Fruit fly (Drosophila melanogaster) whole organism, prepupa: ENCODE data around the gene Unc50.

Source experiments
- Blimp-1 ChIP-seq: fragments of 200-800 bp; sonication (Bioruptor generic); optimal IDR thresholded peaks from 3 replicates; lab custom pipeline; 2017; ENCODE audit warnings: missing biosample characterization, missing genetic modification characterization, mild to moderate bottlenecking, moderate library complexity, missing genetic modification reagents
- CG10631 ChIP-seq: fragments of 200-800 bp; sonication (Bioruptor generic); optimal IDR thresholded peaks from 2 replicates; lab custom pipeline; 2016; ENCODE audit warnings: missing biosample characterization, missing genetic modification characterization
- CG10669 ChIP-seq: fragments of 200-800 bp; sonication (Bioruptor generic); optimal IDR thresholded peaks from 3 replicates; lab custom pipeline; 2018; ENCODE audit warnings: missing biosample characterization, mild to moderate bottlenecking, missing genetic modification characterization, moderate library complexity
- CG11762 ChIP-seq: fragments of 200-800 bp; sonication (Bioruptor generic); optimal IDR thresholded peaks from 3 replicates; lab custom pipeline; 2016; ENCODE audit warnings: missing biosample characterization, missing genetic modification characterization; ENCODE audit not compliant: insufficient read depth
- CG11902 ChIP-seq: fragments of 200-800 bp; sonication (Bioruptor generic); optimal IDR thresholded peaks from 3 replicates; lab custom pipeline; 2016; ENCODE audit warnings: missing biosample characterization, missing genetic modification characterization
- CG1621 ChIP-seq: fragments of 200-800 bp; sonication (Bioruptor generic); optimal IDR thresholded peaks from 3 replicates; lab custom pipeline; 2018; ENCODE audit warnings: missing biosample characterization, mild to moderate bottlenecking, missing genetic modification characterization
- CG16779 ChIP-seq: fragments of 200-800 bp; sonication (Bioruptor generic); optimal IDR thresholded peaks from 3 replicates; lab custom pipeline; 2017; ENCODE audit warnings: missing biosample characterization, mild to moderate bottlenecking, missing genetic modification characterization
- CG3032 ChIP-seq: fragments of 200-800 bp; optimal IDR thresholded peaks from 2 replicates; lab custom pipeline; 2019; ENCODE audit warnings: missing biosample characterization, mild to moderate bottlenecking, missing genetic modification characterization, moderate library complexity
- CG31627 ChIP-seq: fragments of 200-800 bp; sonication (Bioruptor generic); optimal IDR thresholded peaks from 3 replicates; lab custom pipeline; 2016; ENCODE audit warnings: missing biosample characterization, missing genetic modification characterization
- CG3919 ChIP-seq: fragments of 200-800 bp; sonication (Bioruptor generic); optimal IDR thresholded peaks from 3 replicates; lab custom pipeline; 2016; ENCODE audit warnings: missing biosample characterization, missing genetic modification characterization
- CG4318 ChIP-seq: fragments of 200-800 bp; sonication (Bioruptor generic); optimal IDR thresholded peaks from 3 replicates; lab custom pipeline; 2017; ENCODE audit warnings: missing biosample characterization, mild to moderate bottlenecking, missing genetic modification characterization
- CG6792 ChIP-seq: fragments of 200-800 bp; sonication (Bioruptor generic); optimal IDR thresholded peaks from 3 replicates; lab custom pipeline; 2016; ENCODE audit warnings: missing biosample characterization, missing genetic modification characterization
- CG6808 ChIP-seq: fragments of 200-800 bp; sonication (Bioruptor generic); optimal IDR thresholded peaks from 3 replicates; lab custom pipeline; 2017; ENCODE audit warnings: missing biosample characterization, missing genetic modification characterization, mild to moderate bottlenecking, moderate library complexity, missing genetic modification reagents
- CG6854 ChIP-seq: fragments of 200-800 bp; sonication (Bioruptor generic); optimal IDR thresholded peaks from 2 replicates; lab custom pipeline; 2017; ENCODE audit warnings: missing biosample characterization, mild to moderate bottlenecking, missing genetic modification characterization
- CG8319 ChIP-seq: fragments of 200-800 bp; sonication (Bioruptor generic); optimal IDR thresholded peaks from 3 replicates; lab custom pipeline; 2016; ENCODE audit warnings: missing biosample characterization, missing genetic modification characterization
- CG8632 ChIP-seq: fragments of 200-800 bp; sonication (Bioruptor generic); optimal IDR thresholded peaks from 3 replicates; lab custom pipeline; 2016; ENCODE audit warnings: missing biosample characterization, missing genetic modification characterization
- CG9139 ChIP-seq: fragments of 200-800 bp; sonication (Bioruptor generic); optimal IDR thresholded peaks from 3 replicates; lab custom pipeline; 2017; ENCODE audit warnings: missing biosample characterization, mild to moderate bottlenecking, missing genetic modification characterization
- Eip75B ChIP-seq: fragments of 200-800 bp; sonication (Bioruptor generic); optimal IDR thresholded peaks from 3 replicates; lab custom pipeline; 2016; ENCODE audit warnings: missing biosample characterization, missing genetic modification characterization
- Eip78C ChIP-seq: fragments of 200-800 bp; sonication (Bioruptor generic); peaks from one replicate; lab custom pipeline; 2016; ENCODE audit warnings: missing biosample characterization, missing genetic modification characterization
- Eip93F ChIP-seq: fragments of 200-800 bp; sonication (Bioruptor generic); optimal IDR thresholded peaks from 2 replicates; lab custom pipeline; 2016; ENCODE audit warnings: missing biosample characterization, mild to moderate bottlenecking, missing genetic modification characterization
- Ets21C ChIP-seq: fragments of 200-800 bp; sonication (Bioruptor generic); optimal IDR thresholded peaks from 3 replicates; lab custom pipeline; 2016; ENCODE audit warnings: missing biosample characterization, missing genetic modification characterization
- Gug ChIP-seq: fragments of 200-800 bp; sonication (Bioruptor generic); IDR thresholded peaks from 2 replicates; pipeline ENCODE4 v1.3.6; 2022; ENCODE audit warnings: missing biosample characterization, missing genetic modification characterization
- Hr38 ChIP-seq: sonication (Bioruptor generic); optimal IDR thresholded peaks from 2 replicates; lab custom pipeline; 2016; ENCODE audit warnings: missing biosample characterization, missing genetic modification characterization
- Hr39 ChIP-seq: fragments of 200-800 bp; sonication (Bioruptor generic); optimal IDR thresholded peaks from 2 replicates; lab custom pipeline; 2016; ENCODE audit warnings: missing biosample characterization, missing genetic modification characterization
- Hr4 ChIP-seq: fragments of 200-800 bp; sonication (Bioruptor generic); optimal IDR thresholded peaks from 3 replicates; lab custom pipeline; 2016; ENCODE audit warnings: missing biosample characterization, missing genetic modification characterization
- Met ChIP-seq: fragments of 200-800 bp; sonication (Bioruptor generic); optimal IDR thresholded peaks from 3 replicates; lab custom pipeline; 2016; ENCODE audit warnings: missing biosample characterization, missing genetic modification characterization
- OdsH ChIP-seq: fragments of 200-800 bp; sonication (Bioruptor generic); optimal IDR thresholded peaks from 3 replicates; lab custom pipeline; 2016; ENCODE audit warnings: missing biosample characterization, missing genetic modification characterization
- Sox14 ChIP-seq: fragments of 200-800 bp; sonication (Bioruptor generic); optimal IDR thresholded peaks from 3 replicates; lab custom pipeline; 2016; ENCODE audit warnings: missing biosample characterization, missing genetic modification characterization
- Sox15 ChIP-seq: fragments of 200-800 bp; sonication (Bioruptor generic); optimal IDR thresholded peaks from 3 replicates; lab custom pipeline; 2016; ENCODE audit warnings: missing biosample characterization, missing genetic modification characterization
- dac ChIP-seq: fragments of 200-800 bp; sonication (Bioruptor generic); optimal IDR thresholded peaks from 2 replicates; lab custom pipeline; 2017; ENCODE audit warnings: missing biosample characterization, mild to moderate bottlenecking, missing genetic modification characterization
- dsx ChIP-seq: fragments of 200-800 bp; optimal IDR thresholded peaks from 3 replicates; lab custom pipeline; 2019; ENCODE audit warnings: missing biosample characterization, mild to moderate bottlenecking, missing genetic modification characterization, moderate library complexity; ENCODE audit not compliant: poor library complexity, severe bottlenecking
- eg ChIP-seq: fragments of 200-800 bp; sonication (Bioruptor generic); IDR thresholded peaks from 3 replicates; pipeline ENCODE4 v1.3.6; 2022; ENCODE audit warnings: missing biosample characterization, missing genetic modification characterization
- esn ChIP-seq: fragments of 200-800 bp; sonication (Bioruptor generic); optimal IDR thresholded peaks from 2 replicates; lab custom pipeline; 2016; ENCODE audit warnings: missing biosample characterization, mild to moderate bottlenecking, missing genetic modification characterization, moderate library complexity
- fd85E ChIP-seq: fragments of 200-800 bp; sonication (Bioruptor generic); optimal IDR thresholded peaks from 3 replicates; lab custom pipeline; 2016; ENCODE audit warnings: missing biosample characterization, missing genetic modification characterization
- fkh ChIP-seq: fragments of 200-800 bp; sonication (Bioruptor generic); optimal IDR thresholded peaks from 3 replicates; lab custom pipeline; 2017; ENCODE audit warnings: missing biosample characterization, mild to moderate bottlenecking, missing genetic modification characterization, moderate library complexity
- lz ChIP-seq: fragments of 200-800 bp; sonication (Bioruptor generic); optimal IDR thresholded peaks from 3 replicates; lab custom pipeline; 2016; ENCODE audit warnings: missing biosample characterization, missing genetic modification characterization
- net ChIP-seq: fragments of 200-800 bp; sonication (Bioruptor generic); optimal IDR thresholded peaks from 3 replicates; lab custom pipeline; 2016; ENCODE audit warnings: missing biosample characterization, missing genetic modification characterization
- pdm3 ChIP-seq: fragments of 200-800 bp; sonication (Bioruptor generic); optimal IDR thresholded peaks from 3 replicates; lab custom pipeline; 2016; ENCODE audit warnings: missing biosample characterization, missing genetic modification characterization
- salr ChIP-seq, 2 experiments: fragments of 200-800 bp; sonication (Bioruptor generic); optimal IDR thresholded peaks; 3 replicates each; lab custom pipeline; 2016 to 2018; ENCODE audit warnings: missing biosample characterization in 2 of 2, missing genetic modification characterization in 2 of 2, mild to moderate bottlenecking in 1 of 2
- spab ChIP-seq: fragments of 200-800 bp; sonication (Bioruptor generic); optimal IDR thresholded peaks from 2 replicates; lab custom pipeline; 2017; ENCODE audit warnings: missing biosample characterization, mild to moderate bottlenecking, missing genetic modification characterization, missing genetic modification reagents
- svp ChIP-seq: fragments of 200-800 bp; sonication (Bioruptor generic); peaks from one replicate; lab custom pipeline; 2016; ENCODE audit warnings: missing biosample characterization, missing genetic modification characterization
- topi ChIP-seq: fragments of 200-800 bp; sonication (Bioruptor generic); optimal IDR thresholded peaks from 3 replicates; lab custom pipeline; 2016; ENCODE audit warnings: missing biosample characterization, missing genetic modification characterization
- vri ChIP-seq: fragments of 200-800 bp; sonication (Bioruptor generic); optimal IDR thresholded peaks from 3 replicates; lab custom pipeline; 2016; ENCODE audit warnings: missing biosample characterization, mild to moderate bottlenecking, missing genetic modification characterization

Unc50 gene

DNA sequence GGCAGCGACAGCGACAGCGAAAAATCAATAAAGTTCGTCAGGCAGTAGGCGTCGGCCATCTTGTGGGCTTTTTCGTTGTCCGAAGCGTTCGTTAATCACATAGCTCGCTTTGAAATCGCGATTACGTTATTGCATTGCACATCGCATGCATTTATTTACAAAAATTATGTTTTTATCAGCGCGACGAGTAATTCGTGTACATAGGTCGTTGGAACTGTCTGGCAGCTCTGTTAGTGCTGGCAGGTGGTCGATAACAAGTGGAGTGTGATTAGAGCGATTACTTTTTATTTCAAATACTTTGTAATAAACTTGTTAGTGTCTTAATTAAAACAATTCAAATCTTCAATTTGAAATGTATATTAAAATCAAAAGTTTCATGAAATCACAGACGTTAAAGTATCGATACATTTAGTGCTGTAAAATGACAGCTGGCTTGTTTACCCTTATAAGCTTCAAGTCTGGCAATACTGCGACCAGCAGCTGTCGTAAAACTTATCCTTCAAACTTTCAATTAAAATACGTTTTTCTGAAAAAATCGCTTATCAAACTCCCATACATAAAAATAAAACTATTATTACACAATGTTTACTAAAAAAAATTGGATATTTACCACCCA is 12.6 kb downstream of the Unc50 start, which contains the start of gene CG8032 (continued):
- TF ChIP-seq CG10669 (GFP tag; lab: Kevin White, UChicago), result no peak
- peak; percentile 93 for TF ChIP-seq svp (GFP tag; lab: Kevin White, UChicago)
- TF ChIP-seq CG9139 (GFP tag; lab: Kevin White, UChicago), result no peak
- TF ChIP-seq Hr39, result peak; percentile 57
- peak; percentile 59 for TF ChIP-seq esn (GFP tag; lab: Kevin White, UChicago)
- TF ChIP-seq CG6854 (GFP tag; lab: Kevin White, UChicago), result no peak
- TF ChIP-seq dac (GFP tag; lab: Kevin White, UChicago), result no peak
- no peak for TF ChIP-seq CG11902
- TF ChIP-seq eg, result no peak
- no peak for TF ChIP-seq CG16779 (tag; lab: Kevin White, UChicago)
- TF ChIP-seq Eip93F (GFP tag; lab: Kevin White, UChicago), result no peak
- peak; percentile 24 for TF ChIP-seq CG6792 (GFP tag; lab: Kevin White, UChicago)
- TF ChIP-seq topi (GFP tag; lab: Kevin White, UChicago), result peak; percentile 39
- TF ChIP-seq CG8319, result no peak
- peak; percentile 50 for TF ChIP-seq Met (GFP tag; lab: Kevin White, UChicago)
- TF ChIP-seq CG4318, result no peak
- TF ChIP-seq Eip75B (GFP tag; lab: Kevin White, UChicago), result peak; percentile 63
- TF ChIP-seq fkh (GFP tag; lab: Kevin White, UChicago), result peak; percentile 97
- peak; percentile 62 for TF ChIP-seq lz (GFP tag; lab: Kevin White, UChicago)
- peak in 1 of 2 experiments; percentile 14 for TF ChIP-seq salr (GFP tag; optimal IDR thresholded peaks at IDR 0.05; lab: Kevin White, UChicago)

DNA sequence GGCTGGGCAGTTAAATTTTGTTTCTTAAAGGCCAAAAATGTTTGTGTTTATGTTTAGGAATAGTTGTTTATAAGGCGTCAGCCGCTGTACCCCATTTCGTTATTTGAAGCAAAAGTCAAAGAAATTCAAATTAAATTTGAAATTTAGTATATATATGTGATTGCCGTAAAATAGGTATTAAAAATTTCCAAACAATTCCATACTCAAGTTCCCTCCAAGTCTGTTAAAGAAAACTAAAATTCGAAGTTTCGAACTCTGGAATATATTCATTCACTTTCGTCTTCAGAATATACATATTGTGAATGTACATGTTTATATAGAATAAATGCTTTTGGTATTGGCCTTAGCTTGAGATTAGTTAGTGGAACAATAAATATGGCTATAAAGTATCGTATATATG is 15.8 kb downstream of the Unc50 start, which contains the start of gene bel:
Gene bel, minus strand, starts transcription at position 101 of the 400 bp plus-strand sequence.
- TF ChIP-seq Hr38 (GFP tag; lab: Kevin White, UChicago) (no peak), Ets21C (GFP tag; lab: Kevin White, UChicago) (no peak), CG6854 (GFP tag; lab: Kevin White, UChicago) (no peak), vri (GFP tag; lab: Kevin White, UChicago) (no peak), Sox15 (GFP tag; lab: Kevin White, UChicago) (no peak)

DNA sequence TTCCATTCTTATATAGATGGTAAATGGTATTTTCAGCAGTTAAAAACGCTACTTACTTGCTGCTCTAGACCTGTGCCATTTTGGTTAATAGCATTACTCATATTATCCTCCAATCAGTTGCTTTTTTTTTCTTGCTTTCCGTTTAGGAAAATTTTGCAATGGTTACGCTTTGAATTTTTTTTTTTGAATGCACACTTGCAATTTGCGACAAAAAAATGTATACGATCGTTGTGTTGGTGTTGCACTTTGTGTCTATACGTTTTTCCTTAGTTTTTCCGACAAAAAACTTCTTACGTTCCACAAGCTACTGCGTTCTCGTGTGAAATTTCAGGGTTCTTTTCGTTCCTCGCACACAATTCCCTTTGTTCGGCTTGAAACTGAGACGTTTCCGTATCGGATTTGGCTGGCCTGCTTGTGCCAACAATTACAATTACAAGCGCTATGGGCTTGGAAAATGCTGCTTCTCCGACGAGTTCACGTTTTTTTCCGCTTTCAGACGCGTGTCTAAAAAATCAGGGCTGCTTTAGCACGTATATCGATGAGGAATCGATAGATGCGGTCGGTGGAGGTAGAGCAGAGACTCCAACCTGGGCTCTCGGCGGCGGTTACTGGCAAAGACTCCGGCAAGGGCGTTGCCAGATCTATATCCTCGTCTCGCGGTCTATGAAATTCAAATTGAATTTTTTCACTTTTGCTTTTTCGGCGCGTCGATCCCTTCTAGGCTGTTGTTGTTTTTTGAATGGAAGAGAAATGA is 16.3 kb downstream of the Unc50 start:
- TF ChIP-seq salr (GFP tag; optimal IDR thresholded peaks at IDR 0.05; lab: Kevin White, UChicago) (no peak), pdm3 (GFP tag; lab: Kevin White, UChicago) (no peak), CG1621 (tag; lab: Kevin White, UChicago) (peak; percentile 99), Hr39 (no peak), CG3032 (tag; lab: Kevin White, UChicago) (peak; percentile 29), Ets21C (GFP tag; lab: Kevin White, UChicago) (no peak), Sox15 (GFP tag; lab: Kevin White, UChicago) (no peak), eg (0 out of 3 replicates have a peak, but pooled peaks have one; percentile 31), CG11902 (no peak), CG8319 (no peak), Sox14 (GFP tag; lab: Kevin White, UChicago) (peak; percentile 79), Eip78C (GFP tag; lab: Kevin White, UChicago) (peak; percentile 29), CG10669 (GFP tag; lab: Kevin White, UChicago) (no peak), Hr4 (GFP tag; lab: Kevin White, UChicago) (no peak), CG8632 (GFP tag; lab: Kevin White, UChicago) (no peak), OdsH (GFP tag; lab: Kevin White, UChicago) (no peak), vri (GFP tag; lab: Kevin White, UChicago) (no peak), dac (GFP tag; lab: Kevin White, UChicago) (no peak), net (GFP tag; lab: Kevin White, UChicago) (no peak), svp (GFP tag; lab: Kevin White, UChicago) (peak; percentile 69), CG31627 (peak; percentile 7), CG9139 (GFP tag; lab: Kevin White, UChicago) (no peak), dsx (GFP tag; lab: Kevin White, UChicago) (peak; percentile 1), CG3919 (GFP tag; lab: Kevin White, UChicago) (peak; percentile 36), Met (GFP tag; lab: Kevin White, UChicago) (no peak), Eip93F (GFP tag; lab: Kevin White, UChicago) (no peak), CG16779 (tag; lab: Kevin White, UChicago) (no peak), fd85E (no peak), CG6808 (GFP tag; lab: Kevin White, UChicago) (peak; percentile 24), CG10631 (no peak), Blimp-1 (GFP tag; lab: Kevin White, UChicago) (peak; percentile 54), CG11762 (GFP tag; lab: Kevin White, UChicago) (no peak), spab (GFP tag; lab: Kevin White, UChicago) (no peak), Gug (GFP tag; lab: Robert Waterston, UW) (no peak), Hr38 (GFP tag; lab: Kevin White, UChicago) (no peak)
